Worm (Caenorhabditis elegans) whole organism, young adult: Measurements from ENCODE around the gene E02H9.3.

ENCODE experiments used
- F22D6.2 ChIP-seq: sonication (generic microtip); optimal IDR thresholded peaks from 2 replicates; lab custom pipeline; 2016; ENCODE audit warnings: mild to moderate bottlenecking, missing genetic modification characterization, missing compliant biosample characterization
- F39B2.1 ChIP-seq: fragments of 200-800 bp; sonication (Bioruptor generic); IDR thresholded peaks from 2 replicates; pipeline ENCODE4 v1.3.6; 2022; ENCODE audit warnings: missing genetic modification reagents, missing genetic modification characterization, missing compliant biosample characterization
- cebp-2 ChIP-seq: fragments of 200-800 bp; sonication (Bioruptor generic); IDR thresholded peaks from 2 replicates; pipeline ENCODE4 v1.3.6; 2022; ENCODE audit warnings: missing genetic modification characterization, missing compliant biosample characterization
- egl-44 ChIP-seq: fragments of 200-800 bp; sonication (Bioruptor generic); IDR thresholded peaks from 2 replicates; pipeline ENCODE4 v1.3.6; 2022; ENCODE audit warnings: missing genetic modification reagents, missing genetic modification characterization, missing compliant biosample characterization
- hmg-1.2 ChIP-seq: fragments of 200-800 bp; sonication (Bioruptor generic); IDR thresholded peaks from 2 replicates; pipeline ENCODE4 v1.3.6; 2022; ENCODE audit warnings: missing genetic modification reagents, missing genetic modification characterization, missing compliant biosample characterization

ce11 chrIII:2423638-2424037, 35.2 kb upstream of the E02H9.3 start:
- TF ChIP-seq F22D6.2 (tag; lab: Kevin White, UChicago) (no peak), cebp-2 (GFP tag; lab: Robert Waterston, UW) (no peak), hmg-1.2 (GFP tag; lab: Robert Waterston, UW) (no peak), F39B2.1 (GFP tag; lab: Robert Waterston, UW) (no peak), egl-44 (GFP tag; lab: Robert Waterston, UW) (no peak)
